In the genomic region with DNA sequence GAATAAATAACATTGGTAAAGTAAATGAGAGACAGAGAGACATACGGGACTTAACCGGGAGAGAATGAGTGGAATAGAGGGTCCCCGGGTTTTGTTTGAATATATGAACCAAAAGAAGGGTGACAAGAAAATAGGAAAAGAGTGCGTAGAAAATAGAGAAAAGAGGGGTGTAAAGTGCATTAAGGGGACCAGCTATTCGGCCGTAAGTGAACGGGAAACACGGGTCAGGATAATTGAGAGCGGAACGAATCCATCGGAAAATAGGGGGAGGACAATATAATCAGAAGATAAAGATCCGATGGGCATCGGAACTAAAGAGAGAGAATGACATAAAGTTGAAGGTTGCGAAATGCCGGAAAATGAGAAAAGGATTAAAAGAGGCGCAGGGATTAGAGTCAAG, we compare ENCODE assay signal across 4 worm cellular contexts.
TF ChIP-seq lines count a peak whose summit lies in the region.

No protein-coding gene starts in this region.

TF ChIP-seq in whole organism, L2 larva, 48 proteins besides CTCF, POLR2A, EP300 and RAD21:
- TF ChIP-seq unc-55 (GFP tag; optimal IDR thresholded peaks at IDR 0.05; lab: Kevin White, UChicago): peak; percentile 26
- no peak for TF ChIP-seq F13H6.1 (tag; optimal IDR thresholded peaks at IDR 0.05; lab: Kevin White, UChicago)
- no peak for TF ChIP-seq Y55F3AM.14 (GFP tag; optimal IDR thresholded peaks at IDR 0.05; lab: Kevin White, UChicago)

TF ChIP-seq in whole organism, late embryonic, 69 proteins besides CTCF, POLR2A, EP300 and RAD21:
- TF ChIP-seq ceh-9 (tag; optimal IDR thresholded peaks at IDR 0.05; lab: Kevin White, UChicago) (no peak), unc-42 (tag; optimal IDR thresholded peaks at IDR 0.05; lab: Kevin White, UChicago) (peak; percentile 92), ceh-34 (tag; optimal IDR thresholded peaks at IDR 0.05; lab: Kevin White, UChicago) (no peak), madf-2 (tag; optimal IDR thresholded peaks at IDR 0.05; lab: Kevin White, UChicago) (no peak), F13H6.1 (tag; optimal IDR thresholded peaks at IDR 0.05; lab: Kevin White, UChicago) (no peak), ceh-31 (tag; optimal IDR thresholded peaks at IDR 0.05; lab: Kevin White, UChicago) (peak; percentile 64), tbx-2 (tag; optimal IDR thresholded peaks at IDR 0.05; lab: Kevin White, UChicago) (peak; percentile 27), pax-1 (tag; optimal IDR thresholded peaks at IDR 0.05; lab: Kevin White, UChicago) (peak; percentile 55)

TF ChIP-seq in whole organism, mixed stage, embryonic, 35 proteins besides CTCF, POLR2A, EP300 and RAD21:
- TF ChIP-seq unc-62 (GFP tag; optimal IDR thresholded peaks at IDR 0.05; lab: Kevin White, UChicago): no peak
- no peak for TF ChIP-seq ztf-11 (tag; optimal IDR thresholded peaks at IDR 0.05; lab: Kevin White, UChicago)
- TF ChIP-seq mls-2 (tag; optimal IDR thresholded peaks at IDR 0.05; lab: Kevin White, UChicago): no peak
- no peak for TF ChIP-seq sptf-1 (tag; optimal IDR thresholded peaks at IDR 0.05; lab: Kevin White, UChicago)
- TF ChIP-seq lsy-2 (tag; optimal IDR thresholded peaks at IDR 0.05; lab: Kevin White, UChicago): no peak
- TF ChIP-seq ham-2 (GFP tag; optimal IDR thresholded peaks at IDR 0.05; lab: Kevin White, UChicago): peak; percentile 40
- TF ChIP-seq nhr-28 (tag; optimal IDR thresholded peaks at IDR 0.05; lab: Kevin White, UChicago): no peak
- TF ChIP-seq mep-1 (tag; optimal IDR thresholded peaks at IDR 0.05; lab: Kevin White, UChicago): peak; percentile 73
- TF ChIP-seq M03D4.4 (tag; optimal IDR thresholded peaks at IDR 0.05; lab: Kevin White, UChicago): no peak
- no peak for TF ChIP-seq blmp-1 (tag; optimal IDR thresholded peaks at IDR 0.05; lab: Kevin White, UChicago)
- TF ChIP-seq tbx-8 (GFP tag; optimal IDR thresholded peaks at IDR 0.05; lab: Kevin White, UChicago): no peak
- peak; percentile 35 for TF ChIP-seq hlh-1 (tag; optimal IDR thresholded peaks at IDR 0.05; lab: Kevin White, UChicago)
- TF ChIP-seq zip-8 (tag; optimal IDR thresholded peaks at IDR 0.05; lab: Kevin White, UChicago): no peak
- TF ChIP-seq elt-1 (tag; optimal IDR thresholded peaks at IDR 0.05; lab: Kevin White, UChicago; ENCODE audit: borderline replicate concordance, insufficient read depth): peak; percentile 50
- TF ChIP-seq ceh-39 (tag; optimal IDR thresholded peaks at IDR 0.05; lab: Kevin White, UChicago): no peak
- TF ChIP-seq nhr-76 (tag; optimal IDR thresholded peaks at IDR 0.05; lab: Kevin White, UChicago): no peak
- TF ChIP-seq snpc-4 (tag; optimal IDR thresholded peaks at IDR 0.05; lab: Kevin White, UChicago): no peak
- TF ChIP-seq ces-1 (GFP tag; optimal IDR thresholded peaks at IDR 0.05; lab: Kevin White, UChicago): peak; percentile 95
- no peak for TF ChIP-seq lin-32 (GFP tag; optimal IDR thresholded peaks at IDR 0.05; lab: Kevin White, UChicago)
- TF ChIP-seq nhr-12 (tag; optimal IDR thresholded peaks at IDR 0.05; lab: Kevin White, UChicago): no peak
- no peak for TF ChIP-seq unc-120 (tag; optimal IDR thresholded peaks at IDR 0.05; lab: Kevin White, UChicago; ENCODE audit: poor library complexity, severe bottlenecking)
- TF ChIP-seq bed-3 (GFP tag; optimal IDR thresholded peaks at IDR 0.05; lab: Kevin White, UChicago): no peak
- no peak for TF ChIP-seq drap-1 (GFP tag; optimal IDR thresholded peaks at IDR 0.05; lab: Kevin White, UChicago)
- TF ChIP-seq nhr-2 (tag; optimal IDR thresholded peaks at IDR 0.05; lab: Kevin White, UChicago): peak; percentile 24
- no peak for TF ChIP-seq sem-2 (GFP tag; optimal IDR thresholded peaks at IDR 0.05; lab: Kevin White, UChicago)
- no peak for TF ChIP-seq ceh-83 (GFP tag; optimal IDR thresholded peaks at IDR 0.05; lab: Kevin White, UChicago)
- TF ChIP-seq unc-39 (tag; optimal IDR thresholded peaks at IDR 0.05; lab: Kevin White, UChicago): no peak
- no peak for TF ChIP-seq cnd-1 (tag; optimal IDR thresholded peaks at IDR 0.05; lab: Kevin White, UChicago)
- no peak for TF ChIP-seq pha-4 (tag; optimal IDR thresholded peaks at IDR 0.05; lab: Kevin White, UChicago)
- TF ChIP-seq elt-3 (tag; optimal IDR thresholded peaks at IDR 0.05; lab: Kevin White, UChicago): no peak
- TF ChIP-seq ceh-43 (GFP tag; optimal IDR thresholded peaks at IDR 0.05; lab: Kevin White, UChicago): no peak
- TF ChIP-seq mab-5 (tag; optimal IDR thresholded peaks at IDR 0.05; lab: Kevin White, UChicago): no peak

TF ChIP-seq in whole organism, young adult, 124 proteins besides CTCF, POLR2A, EP300 and RAD21:
- TF ChIP-seq nhr-90 (tag; optimal IDR thresholded peaks at IDR 0.05; lab: Kevin White, UChicago): no peak
- 0 out of 2 replicates have a peak, but pooled peaks have one; percentile 25 for TF ChIP-seq cebp-1 (GFP tag; IDR thresholded peaks at IDR 0.05; lab: Robert Waterston, UW)
- TF ChIP-seq cebp-1 (tag; optimal IDR thresholded peaks at IDR 0.05; lab: Kevin White, UChicago): no peak
